Worm (Caenorhabditis elegans): ENCODE results near the gene pqn-87.

ce11 chrII:12185710-12186109 lies 39.2 kb downstream of the pqn-87 start, which contains the start of gene Y57A10A.14:
- TF ChIP-seq isw-1 (GFP tag; IDR thresholded peaks at IDR 0.05) = no peak
- TF ChIP-seq lin-39 (tag; optimal IDR thresholded peaks at IDR 0.05) = no peak
- TF ChIP-seq nhr-85 (tag) = no peak
- TF ChIP-seq lin-15B (tag; optimal IDR thresholded peaks at IDR 0.05) = no peak
